Fruit fly (Drosophila melanogaster) whole organism, embryonic: ENCODE results near the gene CG10750.

Experiments
- Aef1 ChIP-seq: fragments of 200-800 bp; sonication (Bioruptor generic); IDR thresholded peaks from 3 replicates; pipeline ENCODE4 v1.3.6; 2022; ENCODE audit warnings: missing biosample characterization, missing genetic modification characterization
- Awh ChIP-seq: fragments of 200-800 bp; sonication (Bioruptor generic); IDR thresholded peaks from 2 replicates; pipeline ENCODE4, ENCODE4 v1.3.6; 2022; ENCODE audit warnings: missing biosample characterization, missing genetic modification characterization
- Bgb ChIP-seq: fragments of 200-800 bp; sonication (Bioruptor generic); IDR thresholded peaks from 2 replicates; pipeline ENCODE4 v1.3.6; 2022; ENCODE audit warnings: missing biosample characterization, missing genetic modification characterization; ENCODE audit not compliant: partially characterized antibody
- Bteb2 ChIP-seq: fragments of 200-800 bp; sonication (Bioruptor generic); optimal IDR thresholded peaks from 2 replicates; lab custom pipeline; 2016; ENCODE audit warnings: missing biosample characterization, missing genetic modification characterization
- CG12219 ChIP-seq: fragments of 200-800 bp; sonication (Bioruptor generic); optimal IDR thresholded peaks from 3 replicates; lab custom pipeline; 2018; ENCODE audit warnings: missing biosample characterization, mild to moderate bottlenecking, missing genetic modification characterization
- CG1233 ChIP-seq: fragments of 200-800 bp; sonication (Bioruptor generic); optimal IDR thresholded peaks from 4 replicates; lab custom pipeline; 2018; ENCODE audit warnings: missing biosample characterization, mild to moderate bottlenecking, missing genetic modification characterization
- CG12659 ChIP-seq: fragments of 200-800 bp; sonication (Bioruptor generic); optimal IDR thresholded peaks from 3 replicates; lab custom pipeline; 2017; ENCODE audit warnings: mild to moderate bottlenecking, missing biosample characterization, missing genetic modification reagents, missing genetic modification characterization
- CG14667 ChIP-seq: fragments of 200-800 bp; sonication (Bioruptor generic); IDR thresholded peaks from 2 replicates; pipeline ENCODE4 v1.3.6; 2022; ENCODE audit warnings: missing biosample characterization, missing genetic modification characterization
- CG17829 ChIP-seq: fragments of 200-800 bp; optimal IDR thresholded peaks from 2 replicates; lab custom pipeline; 2019; ENCODE audit warnings: missing biosample characterization, mild to moderate bottlenecking, missing genetic modification characterization, moderate library complexity
- CG34224 ChIP-seq: fragments of 200-800 bp; sonication (Bioruptor generic); IDR thresholded peaks from 3 replicates; pipeline ENCODE4 v1.3.6; 2022; ENCODE audit warnings: missing biosample characterization, missing genetic modification characterization; ENCODE audit not compliant: partially characterized antibody
- CG3847 ChIP-seq: fragments of 200-800 bp; sonication (Bioruptor generic); IDR thresholded peaks from 2 replicates; pipeline ENCODE4 v1.3.6; 2022; ENCODE audit warnings: missing biosample characterization, missing genetic modification characterization
- CG43689 ChIP-seq: fragments of 200-800 bp; sonication (Bioruptor generic); IDR thresholded peaks from 2 replicates; pipeline ENCODE4 v1.3.6; 2022; ENCODE audit warnings: missing biosample characterization, missing genetic modification characterization
- CG4617 ChIP-seq: fragments of 200-800 bp; sonication (Bioruptor generic); optimal IDR thresholded peaks from 3 replicates; lab custom pipeline; 2016; ENCODE audit warnings: missing biosample characterization, missing genetic modification characterization, borderline replicate concordance
- CG4707 ChIP-seq: fragments of 200-800 bp; sonication (Bioruptor generic); optimal IDR thresholded peaks from 2 replicates; lab custom pipeline; 2018; ENCODE audit warnings: missing biosample characterization, mild to moderate bottlenecking, missing genetic modification characterization, moderate library complexity
- CG6689 ChIP-seq: fragments of 200-800 bp; sonication (Bioruptor generic); IDR thresholded peaks from 2 replicates; pipeline ENCODE4 v1.3.6; 2022; ENCODE audit warnings: missing biosample characterization, missing genetic modification characterization
- CG6813 ChIP-seq: fragments of 200-800 bp; sonication (Bioruptor generic); optimal IDR thresholded peaks from 2 replicates; lab custom pipeline; 2017; ENCODE audit warnings: missing biosample characterization, missing genetic modification characterization, mild to moderate bottlenecking, moderate library complexity, missing genetic modification reagents
- CG7839 ChIP-seq: fragments of 200-800 bp; sonication (Bioruptor generic); optimal IDR thresholded peaks from 3 replicates; lab custom pipeline; 2018; ENCODE audit warnings: missing biosample characterization, mild to moderate bottlenecking, missing genetic modification characterization, moderate library complexity
- CG7928 ChIP-seq: fragments of 200-800 bp; sonication (Bioruptor generic); optimal IDR thresholded peaks from 2 replicates; lab custom pipeline; 2017; ENCODE audit warnings: missing biosample characterization, mild to moderate bottlenecking, missing genetic modification characterization
- CG7963 ChIP-seq: fragments of 200-800 bp; sonication (Bioruptor generic); IDR thresholded peaks from 3 replicates; pipeline ENCODE4 v1.3.6; 2022; ENCODE audit warnings: missing biosample characterization, missing genetic modification characterization; ENCODE audit not compliant: partially characterized antibody
- CG8388 ChIP-seq: fragments of 200-800 bp; sonication (Bioruptor generic); optimal IDR thresholded peaks from 2 replicates; lab custom pipeline; 2019; ENCODE audit warnings: missing biosample characterization, mild to moderate bottlenecking, missing genetic modification characterization, moderate library complexity
- CG9215 ChIP-seq: fragments of 200-800 bp; sonication (Bioruptor generic); IDR thresholded peaks from 2 replicates; pipeline ENCODE4 v1.3.6; 2022; ENCODE audit warnings: missing biosample characterization, missing genetic modification characterization
- CG9609 ChIP-seq: fragments of 200-800 bp; sonication (Bioruptor generic); optimal IDR thresholded peaks from 3 replicates; lab custom pipeline; 2016; ENCODE audit warnings: missing biosample characterization, missing genetic modification characterization
- Dll ChIP-seq: fragments of 200-800 bp; sonication (Bioruptor generic); IDR thresholded peaks from 4 replicates; pipeline ENCODE4 v1.3.6; 2022; ENCODE audit warnings: missing biosample characterization, missing genetic modification characterization; ENCODE audit not compliant: partially characterized antibody
- Drgx ChIP-seq: fragments of 200-800 bp; sonication (Bioruptor generic); IDR thresholded peaks from 2 replicates; pipeline ENCODE4 v1.3.6; 2022; ENCODE audit warnings: missing biosample characterization, missing genetic modification characterization
- Fer1 ChIP-seq: fragments of 200-800 bp; sonication (Bioruptor generic); optimal IDR thresholded peaks from 2 replicates; lab custom pipeline; 2017; ENCODE audit warnings: missing biosample characterization, mild to moderate bottlenecking, missing genetic modification characterization
- HmgD ChIP-seq: fragments of 200-800 bp; sonication (Bioruptor generic); optimal IDR thresholded peaks from 3 replicates; lab custom pipeline; 2016; ENCODE audit warnings: missing biosample characterization, missing genetic modification characterization
- Hr39 ChIP-seq: fragments of >200 bp; optimal IDR thresholded peaks from 2 replicates; lab custom pipeline; 2017
- Rx ChIP-seq: fragments of 200-800 bp; sonication (Bioruptor generic); IDR thresholded peaks from 2 replicates; pipeline ENCODE4 v1.3.6; 2022; ENCODE audit warnings: missing biosample characterization, missing genetic modification characterization
- Scr ChIP-seq: fragments of 200-800 bp; sonication (Bioruptor generic); IDR thresholded peaks from 2 replicates; pipeline ENCODE4 v1.3.6; 2022; ENCODE audit warnings: missing biosample characterization, missing genetic modification characterization; ENCODE audit not compliant: partially characterized antibody
- Usf ChIP-seq: fragments of 200-800 bp; sonication (Bioruptor generic); optimal IDR thresholded peaks from 2 replicates; lab custom pipeline; 2017; ENCODE audit warnings: missing genotype, missing biosample characterization, missing genetic modification characterization
- bbx ChIP-seq: fragments of 200-800 bp; sonication (Bioruptor generic); IDR thresholded peaks from 2 replicates; pipeline ENCODE4 v1.3.6; 2022; ENCODE audit warnings: missing biosample characterization, missing genetic modification characterization; ENCODE audit not compliant: partially characterized antibody
- caup ChIP-seq: fragments of 200-800 bp; sonication (Bioruptor generic); optimal IDR thresholded peaks from 3 replicates; lab custom pipeline; 2017; ENCODE audit warnings: missing biosample characterization, mild to moderate bottlenecking, missing genetic modification characterization, moderate library complexity; ENCODE audit not compliant: severe bottlenecking
- disco-r ChIP-seq: fragments of 200-800 bp; sonication (Bioruptor generic); optimal IDR thresholded peaks from 2 replicates; lab custom pipeline; 2016; ENCODE audit warnings: missing biosample characterization, missing genetic modification characterization
- dmrt99B ChIP-seq: fragments of 200-800 bp; sonication (Bioruptor generic); optimal IDR thresholded peaks from 2 replicates; lab custom pipeline; 2018; ENCODE audit warnings: missing biosample characterization, mild to moderate bottlenecking, missing genetic modification characterization, moderate library complexity
- fd64A ChIP-seq: fragments of 200-800 bp; sonication (Bioruptor generic); optimal IDR thresholded peaks from 3 replicates; lab custom pipeline; 2018; ENCODE audit warnings: missing biosample characterization, mild to moderate bottlenecking, missing genetic modification characterization
- grau ChIP-seq: fragments of 200-800 bp; optimal IDR thresholded peaks from 3 replicates; lab custom pipeline; 2019; ENCODE audit warnings: missing biosample characterization, mild to moderate bottlenecking, missing genetic modification characterization, moderate library complexity
- h ChIP-seq: fragments of >200 bp; optimal IDR thresholded peaks from 2 replicates; lab custom pipeline; 2017
- hbn ChIP-seq: fragments of 200-800 bp; sonication (Bioruptor generic); IDR thresholded peaks from 2 replicates; pipeline ENCODE4 v1.3.6; 2022; ENCODE audit warnings: missing biosample characterization, missing genetic modification characterization; ENCODE audit not compliant: partially characterized antibody
- hkb ChIP-seq, 2 experiments: fragments of 200-800 bp in 1 of 2; fragments of >200 bp in 1 of 2; sonication (Bioruptor generic) in 1 of 2; IDR thresholded peaks in 1 of 2; optimal IDR thresholded peaks in 1 of 2; 2 replicates each; pipeline versions ENCODE4 v1.3.6 to Lab custom; 2017 to 2022; ENCODE audit warnings: missing biosample characterization in 1 of 2, missing genetic modification characterization in 1 of 2
- maf-S ChIP-seq: fragments of 200-800 bp; sonication (Bioruptor generic); optimal IDR thresholded peaks from 2 replicates; lab custom pipeline; 2016; ENCODE audit warnings: missing biosample characterization, missing genetic modification characterization
- prd ChIP-seq, 3 experiments: fragments of >200 bp in 2 of 3; fragments of 200-800 bp in 1 of 3; sonication (Bioruptor generic) in 1 of 3; optimal IDR thresholded peaks in 2 of 3; IDR thresholded peaks in 1 of 3; 2 replicates in 2 of 3; 3 replicates in 1 of 3; pipeline versions ENCODE4 v1.3.6 to Lab custom; 2017 to 2022; ENCODE audit warnings: missing biosample characterization in 1 of 3, missing genetic modification characterization in 1 of 3
- pzg ChIP-seq: fragments of 200-800 bp; sonication (Bioruptor generic); optimal IDR thresholded peaks from 3 replicates; lab custom pipeline; 2018; ENCODE audit warnings: missing biosample characterization, mild to moderate bottlenecking, missing genetic modification characterization, moderate library complexity
- ro ChIP-seq: fragments of 200-800 bp; sonication (Bioruptor generic); IDR thresholded peaks from 2 replicates; pipeline ENCODE4 v1.3.6; 2022; ENCODE audit warnings: missing biosample characterization, missing genetic modification characterization
- run ChIP-seq: fragments of 200-800 bp; sonication (Bioruptor generic); optimal IDR thresholded peaks from 3 replicates; lab custom pipeline; 2018; ENCODE audit warnings: missing biosample characterization, mild to moderate bottlenecking, missing genetic modification characterization
- sd ChIP-seq: fragments of 200-800 bp; sonication (Bioruptor generic); optimal IDR thresholded peaks from 3 replicates; lab custom pipeline; 2018; ENCODE audit warnings: missing biosample characterization, mild to moderate bottlenecking, missing genetic modification characterization, moderate library complexity
- ssp ChIP-seq: fragments of 200-800 bp; sonication (Bioruptor generic); IDR thresholded peaks from 2 replicates; pipeline ENCODE4 v1.3.6; 2022; ENCODE audit warnings: missing biosample characterization, missing genetic modification characterization
- toy ChIP-seq: fragments of 200-800 bp; sonication (Bioruptor generic); IDR thresholded peaks from 2 replicates; pipeline ENCODE4 v1.3.6; 2022; ENCODE audit warnings: missing biosample characterization, missing genetic modification characterization
- ttk ChIP-seq: fragments of 200-800 bp; sonication (Bioruptor generic); IDR thresholded peaks from 2 replicates; pipeline ENCODE4 v2.1.2; 2022; ENCODE audit warnings: missing biosample characterization, missing genetic modification characterization
- tx ChIP-seq: fragments of 200-800 bp; sonication (Bioruptor generic); optimal IDR thresholded peaks from 2 replicates; lab custom pipeline; 2016; ENCODE audit warnings: missing biosample characterization, missing genetic modification characterization
- wdn ChIP-seq: fragments of 200-800 bp; sonication (Bioruptor generic); IDR thresholded peaks from 2 replicates; pipeline ENCODE4 v1.3.6; 2022; ENCODE audit warnings: missing biosample characterization, missing genetic modification characterization
- zfh2 ChIP-seq: fragments of 200-800 bp; sonication (Bioruptor generic); optimal IDR thresholded peaks from 2 replicates; lab custom pipeline; 2016; ENCODE audit warnings: missing biosample characterization, missing genetic modification characterization

CG10750 gene

DNA sequence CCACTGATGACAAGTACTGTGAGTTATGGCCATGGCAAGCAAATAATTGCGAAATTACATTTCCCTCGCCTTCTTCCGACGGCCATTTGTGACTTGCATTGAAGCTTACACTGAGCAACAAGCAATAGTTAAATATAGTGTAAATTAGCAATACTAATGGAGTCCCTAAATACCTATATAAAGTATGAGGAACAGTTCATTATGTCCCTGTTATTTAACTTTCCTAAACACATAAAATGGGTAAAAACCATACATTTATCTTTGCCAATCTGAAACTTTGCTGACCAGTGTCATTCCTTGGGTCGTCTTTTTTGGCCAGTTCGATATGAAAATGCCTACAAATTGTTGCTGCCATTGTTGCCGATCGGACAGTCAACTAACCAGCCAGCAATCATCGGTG, 25.4 kb downstream of the CG10750 start (continued):
- no peak for TF ChIP-seq Aef1 (GFP tag; lab: Robert Waterston, UW)
- no peak for TF ChIP-seq CG9215 (GFP tag; lab: Robert Waterston, UW)
- TF ChIP-seq Hr39, result no peak
- no peak for TF ChIP-seq CG6813 (GFP tag; lab: Kevin White, UChicago)
- TF ChIP-seq grau (tag; lab: Kevin White, UChicago), result no peak
- no peak for TF ChIP-seq wdn (GFP tag; lab: Robert Waterston, UW)
- no peak for TF ChIP-seq CG6689 (GFP tag; lab: Robert Waterston, UW)
- TF ChIP-seq Fer1 (GFP tag; lab: Kevin White, UChicago), result no peak
- no peak for TF ChIP-seq CG7963
- TF ChIP-seq CG7839 (tag; lab: Kevin White, UChicago), result peak; percentile 21
- TF ChIP-seq prd (optimal IDR thresholded peaks at IDR 0.05; lab: Kevin White, UChicago), result no peak
- TF ChIP-seq prd (GFP tag; IDR thresholded peaks at IDR 0.05; lab: Robert Waterston, UW), result peak; percentile 35; the same call in 1 of the 3 replicates
- TF ChIP-seq maf-S (GFP tag; lab: Kevin White, UChicago), result no peak
- TF ChIP-seq hbn (GFP tag; lab: Robert Waterston, UW), result no peak
- TF ChIP-seq Awh (GFP tag; lab: Robert Waterston, UW), result no peak
- TF ChIP-seq CG3847 (GFP tag; lab: Robert Waterston, UW), result no peak
- TF ChIP-seq caup (GFP tag; lab: Kevin White, UChicago), result no peak
- TF ChIP-seq CG9609 (GFP tag; lab: Kevin White, UChicago), result no peak
- no peak for TF ChIP-seq CG12219 (GFP tag; lab: Kevin White, UChicago)
- no peak for TF ChIP-seq zfh2 (GFP tag; lab: Kevin White, UChicago)
- TF ChIP-seq CG4617, result no peak
- no peak for TF ChIP-seq toy (GFP tag; lab: Robert Waterston, UW)
- TF ChIP-seq CG43689, result no peak
- no peak for TF ChIP-seq ro
- TF ChIP-seq ssp, result no peak
- no peak for TF ChIP-seq bbx (GFP tag; lab: Robert Waterston, UW)
- TF ChIP-seq CG14667 (GFP tag; lab: Robert Waterston, UW), result no peak
- no peak for TF ChIP-seq Usf (GFP tag; lab: Kevin White, UChicago)
- TF ChIP-seq fd64A, result no peak
- TF ChIP-seq CG17829 (tag; lab: Kevin White, UChicago), result peak; percentile 19
- no peak for TF ChIP-seq CG12659 (GFP tag; lab: Kevin White, UChicago)
- TF ChIP-seq disco-r (GFP tag; lab: Kevin White, UChicago), result no peak
- peak; percentile 62 for TF ChIP-seq Drgx (GFP tag; lab: Robert Waterston, UW)
- no peak for TF ChIP-seq Scr (GFP tag; lab: Robert Waterston, UW)
- no peak for TF ChIP-seq hkb (optimal IDR thresholded peaks at IDR 0.05; lab: Kevin White, UChicago)
- TF ChIP-seq hkb (GFP tag; IDR thresholded peaks at IDR 0.05; lab: Robert Waterston, UW), result no peak
- TF ChIP-seq pzg (GFP tag; lab: Kevin White, UChicago), result no peak
- TF ChIP-seq CG1233 (GFP tag; lab: Kevin White, UChicago), result no peak
- no peak for TF ChIP-seq Bgb (GFP tag; lab: Robert Waterston, UW)
- TF ChIP-seq Dll (GFP tag; lab: Robert Waterston, UW), result no peak
- TF ChIP-seq CG4707 (GFP tag; lab: Kevin White, UChicago), result no peak
- 0 out of 2 replicates have a peak, but pooled peaks have one; percentile 43 for TF ChIP-seq ttk (GFP tag; lab: Robert Waterston, UW)
- no peak for TF ChIP-seq h (lab: Kevin White, UChicago)
- TF ChIP-seq Bteb2 (GFP tag; lab: Kevin White, UChicago), result no peak
- no peak for TF ChIP-seq CG34224 (GFP tag; lab: Robert Waterston, UW)
- TF ChIP-seq CG8388 (GFP tag; lab: Kevin White, UChicago), result no peak
- no peak for TF ChIP-seq tx
- no peak for TF ChIP-seq run (tag; lab: Kevin White, UChicago)
- no peak for TF ChIP-seq CG7928
- peak; percentile 45 for TF ChIP-seq dmrt99B (tag; lab: Kevin White, UChicago)
- TF ChIP-seq sd, result no peak
- TF ChIP-seq HmgD (GFP tag; lab: Kevin White, UChicago), result no peak
- 0 out of 2 replicates have a peak, but pooled peaks have one; percentile 15 for TF ChIP-seq Rx
